Worm (Caenorhabditis elegans) whole organism, L3 larva: Measurements from ENCODE around the gene math-6.

Experiments
- ZK546.5 ChIP-seq: sonication (generic microtip); optimal IDR thresholded peaks from 2 replicates; lab custom pipeline; 2017; ENCODE audit warnings: missing biosample characterization, missing genetic modification characterization
- egl-27 ChIP-seq: sonication (generic microtip); optimal IDR thresholded peaks from 4 replicates; lab custom pipeline; 2017; ENCODE audit warnings: missing biosample characterization, missing genetic modification reagents, missing genetic modification characterization
- elt-1 ChIP-seq: fragments of 150-350 bp; optimal IDR thresholded peaks from 2 replicates; lab custom pipeline; 2014; ENCODE audit warnings: missing biosample characterization, missing genetic modification characterization
- fos-1 ChIP-seq: fragments of 150-350 bp; optimal IDR thresholded peaks from 2 replicates; lab custom pipeline; 2014; ENCODE audit warnings: missing biosample characterization, missing genetic modification characterization
- nhr-11 ChIP-seq: fragments of 150-350 bp; optimal IDR thresholded peaks from 2 replicates; lab custom pipeline; 2014; ENCODE audit warnings: missing biosample characterization, missing genetic modification characterization
- snpc-4 ChIP-seq: fragments of 150-350 bp; optimal IDR thresholded peaks from 2 replicates; lab custom pipeline; 2014; ENCODE audit warnings: missing biosample characterization, missing genetic modification characterization
- unc-62 ChIP-seq: fragments of 150-350 bp; sonication (generic microtip); optimal IDR thresholded peaks from 4 replicates; lab custom pipeline; 2014; ENCODE audit warnings: missing biosample characterization, missing genetic modification reagents, missing genetic modification characterization
- ztf-4 ChIP-seq: fragments of 150-350 bp; optimal IDR thresholded peaks from 2 replicates; lab custom pipeline; 2014; ENCODE audit warnings: missing biosample characterization, missing genetic modification characterization

ce11 chrII:1912741-1913140 lies 28.2 kb upstream of the math-6 start, which contains the start of gene math-31:
- no peak for TF ChIP-seq ZK546.5 (tag; lab: Kevin White, UChicago)
- TF ChIP-seq unc-62 (GFP tag; lab: Kevin White, UChicago): no peak
- TF ChIP-seq fos-1: no peak
- no peak for TF ChIP-seq ztf-4
- TF ChIP-seq egl-27 (tag; lab: Kevin White, UChicago): no peak
- TF ChIP-seq elt-1: no peak
- TF ChIP-seq nhr-11 (tag; lab: Kevin White, UChicago): no peak
- no peak for TF ChIP-seq snpc-4 (tag; lab: Kevin White, UChicago)
